Fruit fly (Drosophila melanogaster): ENCODE data around the gene CG42613.

Gene CG42613

DNA sequence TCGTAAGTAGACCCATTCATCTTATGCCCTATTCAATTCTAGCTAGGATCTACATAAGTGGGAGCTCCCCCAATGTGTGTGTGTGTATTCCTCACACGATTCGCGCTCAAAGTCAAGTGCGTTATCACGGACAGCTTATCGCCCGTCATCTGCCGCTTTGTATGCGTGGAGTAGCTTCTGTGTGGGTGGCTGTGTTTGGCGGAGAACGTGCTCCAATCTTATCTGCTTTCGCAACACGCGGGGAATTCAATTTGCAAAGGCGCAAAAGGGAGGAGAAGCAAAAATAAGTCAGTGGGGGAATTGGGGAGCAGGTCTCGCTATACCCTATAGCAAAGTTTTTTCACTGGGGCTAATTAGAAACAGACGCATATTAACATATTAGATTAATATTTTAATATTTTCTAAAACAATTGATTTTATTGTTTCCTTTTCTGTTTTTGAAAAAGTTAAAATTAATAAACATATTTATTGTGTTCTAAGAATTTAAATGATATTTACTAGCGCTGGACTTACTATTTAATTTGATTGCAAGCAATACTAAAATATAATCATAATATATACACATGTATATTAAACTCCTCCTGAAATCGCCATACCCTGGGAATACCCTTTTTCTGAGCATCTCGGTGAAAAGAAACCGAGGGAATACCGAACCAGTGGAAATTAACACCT, 56.3 kb downstream of the CG42613 start (continued):
- TF ChIP-seq CG11695 (GFP tag; IDR thresholded peaks at IDR 0.05) (no peak), CG6854 (GFP tag; optimal IDR thresholded peaks at IDR 0.05) (peak; percentile 21), HLH4C (GFP tag; IDR thresholded peaks at IDR 0.05; ENCODE audit: partially characterized antibody) (no peak), CG43689 (GFP tag; IDR thresholded peaks at IDR 0.05) (no peak), lov (optimal IDR thresholded peaks at IDR 0.05) (no peak), lov (GFP tag; IDR thresholded peaks at IDR 0.05) (no peak), Neu2 (GFP tag; optimal IDR thresholded peaks at IDR 0.05; ENCODE audit: borderline replicate concordance) (no peak), CG34422 (GFP tag; IDR thresholded peaks at IDR 0.05) (no peak), nerfin-2 (GFP tag; IDR thresholded peaks at IDR 0.05; ENCODE audit: partially characterized antibody) (no peak), pb (GFP tag; optimal IDR thresholded peaks at IDR 0.05) (no peak), CG13775 (GFP tag; optimal IDR thresholded peaks at IDR 0.05) (peak; percentile 34), ken (GFP tag; IDR thresholded peaks at IDR 0.05) (no peak), NC2β (GFP tag; optimal IDR thresholded peaks at IDR 0.05) (no peak), Max (GFP tag; optimal IDR thresholded peaks at IDR 0.05) (peak; percentile 24), CG13287 (GFP tag; IDR thresholded peaks at IDR 0.05; ENCODE audit: partially characterized antibody) (no peak), mam (GFP tag; optimal IDR thresholded peaks at IDR 0.05) (no peak), CG2678 (tag; optimal IDR thresholded peaks at IDR 0.05) (peak; percentile 78), pfk (GFP tag; optimal IDR thresholded peaks at IDR 0.05) (no peak), HmgZ (tag; optimal IDR thresholded peaks at IDR 0.05) (no peak), fd102C (GFP tag; optimal IDR thresholded peaks at IDR 0.05) (no peak), CG9215 (GFP tag; IDR thresholded peaks at IDR 0.05) (peak; percentile 45; the same call in 1 of the 2 replicates), Sox100B (GFP tag; optimal IDR thresholded peaks at IDR 0.05) (peak; percentile 40), CG4360 (GFP tag; IDR thresholded peaks at IDR 0.05) (no peak), disco-r (GFP tag; optimal IDR thresholded peaks at IDR 0.05) (no peak), Doc3 (GFP tag; IDR thresholded peaks at IDR 0.05; ENCODE audit: partially characterized antibody) (no peak), Lpt (GFP tag; optimal IDR thresholded peaks at IDR 0.05) (no peak), ssp (GFP tag; IDR thresholded peaks at IDR 0.05) (no peak), CG8765 (GFP tag; IDR thresholded peaks at IDR 0.05) (no peak), grau (tag; optimal IDR thresholded peaks at IDR 0.05) (peak; percentile 65), CG15073 (GFP tag; optimal IDR thresholded peaks at IDR 0.05) (no peak), dmrt99B (tag; optimal IDR thresholded peaks at IDR 0.05) (peak; percentile 54), Dp (GFP tag; optimal IDR thresholded peaks at IDR 0.05) (no peak), CG10274 (GFP tag; optimal IDR thresholded peaks at IDR 0.05) (no peak), tup (GFP tag; optimal IDR thresholded peaks at IDR 0.05) (no peak), CG18764 (GFP tag; optimal IDR thresholded peaks at IDR 0.05) (no peak), Tbp (GFP tag; optimal IDR thresholded peaks at IDR 0.05) (no peak), danr (GFP tag; IDR thresholded peaks at IDR 0.05) (no peak), lab (GFP tag; optimal IDR thresholded peaks at IDR 0.05) (peak; percentile 73), exex (tag; optimal IDR thresholded peaks at IDR 0.05) (peak; percentile 3), CG18262 (tag; optimal IDR thresholded peaks at IDR 0.05) (peak; percentile 2), CG12744 (GFP tag; optimal IDR thresholded peaks at IDR 0.05) (no peak), CG16813 (GFP tag; IDR thresholded peaks at IDR 0.05; ENCODE audit: partially characterized antibody) (no peak), Ets97D (GFP tag; optimal IDR thresholded peaks at IDR 0.05) (no peak), chn (GFP tag; optimal IDR thresholded peaks at IDR 0.05) (no peak), pnt (GFP tag; optimal IDR thresholded peaks at IDR 0.05) (no peak), wor (GFP tag; IDR thresholded peaks at IDR 0.05) (no peak), CG17612 (GFP tag; IDR thresholded peaks at IDR 0.05) (no peak), Mes4 (GFP tag; optimal IDR thresholded peaks at IDR 0.05) (no peak), CoRest (tag; optimal IDR thresholded peaks at IDR 0.05) (peak; percentile 54), Dref (GFP tag; IDR thresholded peaks at IDR 0.05) (no peak), cato (GFP tag; optimal IDR thresholded peaks at IDR 0.05; ENCODE audit: borderline replicate concordance) (no peak)
